Worm (Caenorhabditis elegans) whole organism, young adult: ENCODE results near the gene str-146.

Experiments used
- C17E4.6 ChIP-seq: fragments of 200-800 bp; sonication (Bioruptor generic); IDR thresholded peaks from 2 replicates; pipeline ENCODE4 v1.3.6; 2022; ENCODE audit warnings: missing genetic modification reagents, missing genetic modification characterization, missing compliant biosample characterization
- D2030.7 ChIP-seq: fragments of 200-800 bp; sonication (Bioruptor generic); IDR thresholded peaks from 2 replicates; pipeline ENCODE4 v1.3.6; 2022; ENCODE audit warnings: missing genetic modification reagents, missing genetic modification characterization, missing compliant biosample characterization
- F23B12.7 ChIP-seq: sonication (generic microtip); optimal IDR thresholded peaks from 2 replicates; lab custom pipeline; 2017; ENCODE audit warnings: missing genetic modification characterization, mild to moderate bottlenecking, missing compliant biosample characterization, antibody characterized with exemption, moderate library complexity; ENCODE audit not compliant: insufficient read depth
- F57A8.1 ChIP-seq: fragments of 200-800 bp; sonication (Bioruptor generic); optimal IDR thresholded peaks from 2 replicates; lab custom pipeline; 2018; ENCODE audit warnings: mild to moderate bottlenecking, missing genetic modification characterization, moderate library complexity, missing compliant biosample characterization
- K12H6.12 ChIP-seq: fragments of 200-800 bp; sonication (Bioruptor generic); optimal IDR thresholded peaks from 2 replicates; lab custom pipeline; 2018; ENCODE audit warnings: mild to moderate bottlenecking, missing genetic modification characterization, missing compliant biosample characterization
- T07F8.4 ChIP-seq: sonication (generic microtip); optimal IDR thresholded peaks from 2 replicates; lab custom pipeline; 2016; ENCODE audit warnings: mild to moderate bottlenecking, missing genetic modification characterization, moderate library complexity, missing compliant biosample characterization
- ZK185.1 ChIP-seq: sonication (generic microtip); optimal IDR thresholded peaks from 2 replicates; lab custom pipeline; 2016; ENCODE audit warnings: mild to moderate bottlenecking, missing genetic modification characterization, missing compliant biosample characterization; ENCODE audit not compliant: poor library complexity, severe bottlenecking
- aptf-2 ChIP-seq: fragments of 200-800 bp; sonication (Bioruptor generic); conservative IDR thresholded peaks from 2 replicates; pipeline ENCODE4 v1.3.6; 2022; ENCODE audit warnings: missing genetic modification reagents, missing genetic modification characterization, missing compliant biosample characterization
- atf-7 ChIP-seq: sonication (generic microtip); optimal IDR thresholded peaks from 2 replicates; lab custom pipeline; 2017; ENCODE audit warnings: mild to moderate bottlenecking, missing genetic modification characterization, missing compliant biosample characterization
- athp-1 ChIP-seq: sonication (generic microtip); optimal IDR thresholded peaks from 2 replicates; lab custom pipeline; 2017; ENCODE audit warnings: mild to moderate bottlenecking, missing genetic modification characterization, missing compliant biosample characterization
- attf-6 ChIP-seq: fragments of 200-800 bp; sonication (Bioruptor generic); IDR thresholded peaks from 2 replicates; pipeline ENCODE4 v1.3.6; 2022; ENCODE audit warnings: missing genetic modification reagents, missing genetic modification characterization, missing compliant biosample characterization
- bed-2 ChIP-seq: fragments of 200-800 bp; sonication (Bioruptor generic); IDR thresholded peaks from 2 replicates; pipeline ENCODE4 v1.3.6; 2022; ENCODE audit warnings: missing genetic modification reagents, missing genetic modification characterization, missing compliant biosample characterization
- ceh-40 ChIP-seq: fragments of 200-800 bp; sonication (Bioruptor generic); IDR thresholded peaks from 2 replicates; pipeline ENCODE4 v1.3.6; 2022; ENCODE audit warnings: missing genetic modification characterization, missing compliant biosample characterization
- ceh-91 ChIP-seq: fragments of 200-800 bp; sonication (Bioruptor generic); IDR thresholded peaks from 2 replicates; pipeline ENCODE4 v1.3.6; 2022; ENCODE audit warnings: missing genetic modification reagents, missing genetic modification characterization, missing compliant biosample characterization
- chd-7 ChIP-seq: sonication (generic microtip); optimal IDR thresholded peaks from 2 replicates; lab custom pipeline; 2016; ENCODE audit warnings: mild to moderate bottlenecking, missing genetic modification characterization, moderate library complexity, missing compliant biosample characterization
- die-1 ChIP-seq: sonication (generic microtip); optimal IDR thresholded peaks from 2 replicates; lab custom pipeline; 2016; ENCODE audit warnings: missing genotype, mild to moderate bottlenecking, missing genetic modification characterization, missing compliant biosample characterization
- dpff-1 ChIP-seq: sonication (generic microtip); optimal IDR thresholded peaks from 2 replicates; lab custom pipeline; 2017; ENCODE audit warnings: mild to moderate bottlenecking, missing genetic modification characterization, missing compliant biosample characterization
- efl-1 ChIP-seq: fragments of 150-350 bp; optimal IDR thresholded peaks from 2 replicates; lab custom pipeline; 2014; ENCODE audit warnings: missing biosample characterization, missing genetic modification reagents, missing genetic modification characterization
- egl-18 ChIP-seq: fragments of 200-800 bp; sonication (Bioruptor generic); IDR thresholded peaks from 2 replicates; pipeline ENCODE4 v1.3.6; 2022; ENCODE audit warnings: missing genetic modification reagents, missing genetic modification characterization, missing compliant biosample characterization
- hlh-12 ChIP-seq: sonication (generic microtip); optimal IDR thresholded peaks from 2 replicates; lab custom pipeline; 2016; ENCODE audit warnings: missing genetic modification characterization, missing compliant biosample characterization
- let-526 ChIP-seq: fragments of 200-800 bp; sonication (Bioruptor generic); IDR thresholded peaks from 2 replicates; pipeline ENCODE4 v1.3.6; 2022; ENCODE audit warnings: missing genetic modification reagents, missing genetic modification characterization, missing compliant biosample characterization
- let-607 ChIP-seq, 2 experiments: fragments of 200-800 bp in 1 of 2; sonication (Bioruptor generic) in 1 of 2; sonication (generic microtip) in 1 of 2; optimal IDR thresholded peaks; 2 replicates each; lab custom pipeline; 2016 to 2018; ENCODE audit warnings: mild to moderate bottlenecking in 2 of 2, missing compliant biosample characterization in 2 of 2, missing genetic modification characterization in 2 of 2, moderate library complexity in 2 of 2, missing genotype in 1 of 2
- lin-40 ChIP-seq: sonication (generic microtip); optimal IDR thresholded peaks from 2 replicates; lab custom pipeline; 2016; ENCODE audit warnings: missing genetic modification characterization, mild to moderate bottlenecking, missing compliant biosample characterization, missing genotype, missing genetic modification reagents
- lin-54 ChIP-seq: fragments of 200-800 bp; sonication (Bioruptor generic); optimal IDR thresholded peaks from 2 replicates; lab custom pipeline; 2018; ENCODE audit warnings: mild to moderate bottlenecking, missing genetic modification characterization, missing compliant biosample characterization
- lir-1 ChIP-seq: fragments of 200-800 bp; sonication (Bioruptor generic); conservative IDR thresholded peaks from 2 replicates; pipeline ENCODE4 v1.3.6; 2022; ENCODE audit warnings: missing genetic modification reagents, missing genetic modification characterization, missing compliant biosample characterization
- lsl-1 ChIP-seq: fragments of 200-800 bp; sonication (Bioruptor generic); optimal IDR thresholded peaks from 2 replicates; lab custom pipeline; 2018; ENCODE audit warnings: mild to moderate bottlenecking, missing genetic modification characterization, moderate library complexity, missing compliant biosample characterization
- mcd-1 ChIP-seq: fragments of 200-800 bp; sonication (Bioruptor generic); IDR thresholded peaks from 2 replicates; pipeline ENCODE4 v1.3.6; 2022; ENCODE audit warnings: missing genetic modification reagents, missing genetic modification characterization, missing compliant biosample characterization
- nfya-1 ChIP-seq: sonication (generic microtip); optimal IDR thresholded peaks from 2 replicates; lab custom pipeline; 2017; ENCODE audit warnings: antibody characterized with exemption, missing compliant biosample characterization, missing genetic modification characterization, borderline replicate concordance; ENCODE audit not compliant: insufficient read depth
- nfya-2 ChIP-seq: fragments of 200-800 bp; sonication (Bioruptor generic); IDR thresholded peaks from 2 replicates; pipeline ENCODE4 v1.3.6; 2022; ENCODE audit warnings: missing genetic modification reagents, missing genetic modification characterization, missing compliant biosample characterization
- nhr-120 ChIP-seq: fragments of 200-800 bp; sonication (Bioruptor generic); IDR thresholded peaks from 2 replicates; pipeline ENCODE4 v1.3.6; 2022; ENCODE audit warnings: missing genetic modification characterization, missing compliant biosample characterization
- nhr-179 ChIP-seq: sonication (generic microtip); optimal IDR thresholded peaks from 2 replicates; lab custom pipeline; 2016; ENCODE audit warnings: mild to moderate bottlenecking, missing genetic modification characterization, missing compliant biosample characterization
- nhr-27 ChIP-seq: fragments of 200-800 bp; sonication (Bioruptor generic); optimal IDR thresholded peaks from 2 replicates; lab custom pipeline; 2018; ENCODE audit warnings: mild to moderate bottlenecking, missing genetic modification characterization, moderate library complexity, missing compliant biosample characterization
- nhr-90 ChIP-seq: sonication (generic microtip); optimal IDR thresholded peaks from 2 replicates; lab custom pipeline; 2016; ENCODE audit warnings: missing genotype, mild to moderate bottlenecking, missing genetic modification characterization, missing compliant biosample characterization
- rcor-1 ChIP-seq: fragments of 200-800 bp; sonication (Bioruptor generic); IDR thresholded peaks from 2 replicates; pipeline ENCODE4 v1.3.6; 2022; ENCODE audit warnings: missing genetic modification reagents, missing genetic modification characterization, missing compliant biosample characterization
- rec-8 ChIP-seq, 2 experiments: sonication (generic microtip); optimal IDR thresholded peaks; 2 replicates each; lab custom pipeline; 2016; ENCODE audit warnings: mild to moderate bottlenecking in 2 of 2, missing genetic modification characterization in 2 of 2, missing genetic modification reagents in 2 of 2, missing genotype in 2 of 2, missing biosample characterization in 1 of 2, missing compliant biosample characterization in 1 of 2, moderate library complexity in 1 of 2
- snpc-4 ChIP-seq, 5 experiments: fragments of 150-350 bp in 1 of 5; sonication (generic microtip) in 4 of 5; optimal IDR thresholded peaks; 2 replicates each; lab custom pipeline; 2014 to 2018; ENCODE audit warnings: missing genetic modification characterization in 5 of 5, missing biosample characterization in 3 of 5, antibody characterized with exemption in 2 of 5, mild to moderate bottlenecking in 2 of 5, missing compliant biosample characterization in 2 of 5, missing genotype in 2 of 5, moderate library complexity in 2 of 5, missing genetic modification reagents in 1 of 5
- tbp1 ChIP-seq: fragments of 200-800 bp; sonication (Bioruptor generic); optimal IDR thresholded peaks from 2 replicates; lab custom pipeline; 2018; ENCODE audit warnings: mild to moderate bottlenecking, missing genetic modification characterization, missing compliant biosample characterization

Gene str-146

DNA sequence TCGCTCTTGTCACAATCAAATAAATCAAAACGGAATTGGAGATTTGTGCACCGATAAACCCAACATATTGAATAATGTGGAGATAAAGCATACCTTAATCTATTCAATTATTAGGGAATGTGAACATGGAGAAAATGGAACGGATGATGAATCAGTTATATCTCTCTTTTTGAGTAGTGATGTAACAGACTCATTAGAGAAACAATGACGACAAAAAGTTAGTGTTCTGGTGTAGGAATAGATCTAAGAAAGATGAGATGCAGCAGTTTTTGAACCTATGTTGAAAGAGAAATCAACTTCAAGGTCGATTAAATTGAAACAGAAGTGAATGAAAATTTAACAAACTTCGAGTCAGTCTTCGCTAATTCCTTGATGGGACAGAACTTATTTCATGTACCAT, at the start of gene str-146:
Gene str-146 (minus strand): TSS at position 101 of the 400 bp plus-strand sequence.
- TF ChIP-seq bed-2 (GFP tag; lab: Robert Waterston, UW): no peak
- no peak for TF ChIP-seq F57A8.1 (GFP tag; lab: Kevin White, UChicago)
- TF ChIP-seq ceh-40 (GFP tag; lab: Robert Waterston, UW): no peak
- no peak for TF ChIP-seq let-607 (tag; optimal IDR thresholded peaks at IDR 0.05; lab: Kevin White, UChicago)
- no peak for TF ChIP-seq lir-1
- TF ChIP-seq egl-18: no peak
- TF ChIP-seq lsl-1: no peak
- no peak for TF ChIP-seq efl-1 (GFP tag; lab: Kevin White, UChicago)
- no peak for TF ChIP-seq D2030.7
- no peak for TF ChIP-seq nhr-90 (tag; lab: Kevin White, UChicago)
- TF ChIP-seq ZK185.1 (tag; lab: Kevin White, UChicago): no peak
- TF ChIP-seq nhr-179 (tag; lab: Kevin White, UChicago): no peak
- no peak for TF ChIP-seq K12H6.12 (tag; lab: Kevin White, UChicago)
- no peak for TF ChIP-seq die-1 (tag; lab: Kevin White, UChicago)
- TF ChIP-seq rcor-1 (GFP tag; lab: Robert Waterston, UW): no peak

- TF ChIP-seq lin-40 (tag; lab: Kevin White, UChicago) (no peak), tbp1 (GFP tag; lab: Kevin White, UChicago) (no peak), nfya-2 (GFP tag; lab: Robert Waterston, UW) (no peak), lsl-1 (no peak), snpc-4 (GFP tag; optimal IDR thresholded peaks at IDR 0.05; lab: Kevin White, UChicago) (no peak), snpc-4 (tag; optimal IDR thresholded peaks at IDR 0.05; lab: Kevin White, UChicago) (no peak), ceh-91 (GFP tag; lab: Robert Waterston, UW) (no peak), rec-8 (tag; optimal IDR thresholded peaks at IDR 0.05; lab: Kevin White, UChicago) (no peak), rcor-1 (GFP tag; lab: Robert Waterston, UW) (no peak), atf-7 (tag; lab: Kevin White, UChicago) (no peak), attf-6 (GFP tag; lab: Robert Waterston, UW) (no peak), F23B12.7 (tag; lab: Kevin White, UChicago) (no peak), nhr-27 (tag; lab: Kevin White, UChicago) (no peak), nhr-90 (tag; lab: Kevin White, UChicago) (no peak), aptf-2 (GFP tag; lab: Robert Waterston, UW) (no peak), hlh-12 (tag; lab: Kevin White, UChicago) (no peak)
These were observed 49.2 kb upstream of the str-146 start for ce11 chrV:8144515-8144914.

ce11 chrV:8143605-8144004, 48.3 kb upstream of the str-146 start, which contains the start of gene D1014.2:
Gene D1014.2 (plus strand): TSS chrV:8143905.
- TF ChIP-seq mcd-1: no peak
- TF ChIP-seq chd-7 (tag; lab: Kevin White, UChicago): no peak
- no peak for TF ChIP-seq dpff-1 (tag; lab: Kevin White, UChicago)
- no peak for TF ChIP-seq nhr-120 (GFP tag; lab: Robert Waterston, UW)
- no peak for TF ChIP-seq T07F8.4 (tag; lab: Kevin White, UChicago)
- no peak for TF ChIP-seq K12H6.12 (tag; lab: Kevin White, UChicago)
- TF ChIP-seq athp-1: no peak
- no peak for TF ChIP-seq C17E4.6
- TF ChIP-seq let-526: no peak
- no peak for TF ChIP-seq lin-54 (GFP tag; lab: Kevin White, UChicago)
- no peak for TF ChIP-seq lir-1
- no peak for TF ChIP-seq nfya-1 (tag; lab: Kevin White, UChicago)
- TF ChIP-seq, all 124 proteins: peak for 0
